Fruit fly (Drosophila melanogaster) whole organism, pupa: Measurements from ENCODE around the gene zf30C.

Source experiments
- CG10348 ChIP-seq: fragments of 200-800 bp; sonication (Bioruptor generic); IDR thresholded peaks from 2 replicates; pipeline ENCODE4 v1.3.6; 2022; ENCODE audit warnings: missing biosample characterization, missing genetic modification characterization
- CG12605 ChIP-seq: fragments of 200-800 bp; sonication (Bioruptor generic); IDR thresholded peaks from 2 replicates; pipeline ENCODE4 v1.3.6; 2022; ENCODE audit warnings: missing biosample characterization, missing genetic modification characterization
- CG13204 ChIP-seq: fragments of 200-800 bp; sonication (Bioruptor generic); optimal IDR thresholded peaks from 2 replicates; lab custom pipeline; 2018; ENCODE audit warnings: missing biosample characterization, mild to moderate bottlenecking, missing genetic modification characterization, moderate library complexity
- CG14655 ChIP-seq: fragments of 200-800 bp; sonication (Bioruptor generic); optimal IDR thresholded peaks from 3 replicates; lab custom pipeline; 2017; ENCODE audit warnings: mild to moderate bottlenecking, missing biosample characterization, missing genetic modification reagents, missing genetic modification characterization
- CG15710 ChIP-seq: fragments of 200-800 bp; sonication (Bioruptor generic); optimal IDR thresholded peaks from 2 replicates; lab custom pipeline; 2018; ENCODE audit warnings: missing biosample characterization, mild to moderate bottlenecking, missing genetic modification characterization, moderate library complexity
- CG17806 ChIP-seq: fragments of 200-800 bp; sonication (Bioruptor generic); optimal IDR thresholded peaks from 2 replicates; lab custom pipeline; 2018; ENCODE audit warnings: missing biosample characterization, mild to moderate bottlenecking, missing genetic modification characterization, moderate library complexity
- CG32121 ChIP-seq: fragments of 200-800 bp; sonication (Bioruptor generic); IDR thresholded peaks from 2 replicates; pipeline ENCODE4 v1.3.6; 2022; ENCODE audit warnings: missing biosample characterization, missing genetic modification characterization
- CG34367 ChIP-seq: fragments of 200-800 bp; sonication (Bioruptor generic); optimal IDR thresholded peaks from 2 replicates; lab custom pipeline; 2018; ENCODE audit warnings: missing biosample characterization, mild to moderate bottlenecking, missing genetic modification characterization
- CG4496 ChIP-seq: fragments of 200-800 bp; sonication (Bioruptor generic); IDR thresholded peaks from 3 replicates; pipeline ENCODE4 v1.3.6; 2022; ENCODE audit warnings: missing biosample characterization, missing genetic modification characterization
- CG8159 ChIP-seq: fragments of 200-800 bp; sonication (Bioruptor generic); optimal IDR thresholded peaks from 3 replicates; lab custom pipeline; 2018; ENCODE audit warnings: missing biosample characterization, mild to moderate bottlenecking, missing genetic modification characterization, moderate library complexity
- CG8301 ChIP-seq: fragments of 200-800 bp; sonication (Bioruptor generic); optimal IDR thresholded peaks from 2 replicates; lab custom pipeline; 2018; ENCODE audit warnings: missing biosample characterization, mild to moderate bottlenecking, missing genetic modification characterization
- CG9948 ChIP-seq: fragments of 200-800 bp; sonication (Bioruptor generic); optimal IDR thresholded peaks from 2 replicates; lab custom pipeline; 2018; ENCODE audit warnings: missing biosample characterization, mild to moderate bottlenecking, missing genetic modification characterization, moderate library complexity
- D1 ChIP-seq: fragments of 200-800 bp; sonication (Bioruptor generic); optimal IDR thresholded peaks from 2 replicates; lab custom pipeline; 2018; ENCODE audit warnings: missing biosample characterization, mild to moderate bottlenecking, missing genetic modification characterization, moderate library complexity
- EcR ChIP-seq: fragments of 200-800 bp; sonication (Bioruptor generic); optimal IDR thresholded peaks from 3 replicates; lab custom pipeline; 2019; ENCODE audit warnings: missing biosample characterization, missing genetic modification characterization, mild to moderate bottlenecking, moderate library complexity, missing genetic modification reagents
- Ets98B ChIP-seq: fragments of 200-800 bp; sonication (Bioruptor generic); IDR thresholded peaks from 2 replicates; pipeline ENCODE4 v1.3.6; 2022; ENCODE audit warnings: missing biosample characterization, missing genetic modification characterization
- Pif1A ChIP-seq: fragments of 200-800 bp; sonication (Bioruptor generic); optimal IDR thresholded peaks from 3 replicates; lab custom pipeline; 2016; ENCODE audit warnings: missing biosample characterization, missing genetic modification characterization
- Pif1B ChIP-seq: fragments of 200-800 bp; sonication (Bioruptor generic); optimal IDR thresholded peaks from 3 replicates; lab custom pipeline; 2016; ENCODE audit warnings: missing biosample characterization, missing genetic modification characterization
- Snoo ChIP-seq: fragments of 200-800 bp; sonication (Bioruptor generic); optimal IDR thresholded peaks from 3 replicates; lab custom pipeline; 2017; ENCODE audit warnings: missing biosample characterization, mild to moderate bottlenecking, missing genetic modification characterization, inconsistent platforms
- fd96Ca ChIP-seq: fragments of 200-800 bp; sonication (Bioruptor generic); IDR thresholded peaks from 3 replicates; pipeline ENCODE4 v1.3.6; 2022; ENCODE audit warnings: missing biosample characterization, missing genetic modification characterization
- gl ChIP-seq: fragments of 200-800 bp; sonication (Bioruptor generic); optimal IDR thresholded peaks from 2 replicates; lab custom pipeline; 2018; ENCODE audit warnings: missing biosample characterization, mild to moderate bottlenecking, missing genetic modification characterization
- rn ChIP-seq: fragments of 200-800 bp; sonication (Bioruptor generic); IDR thresholded peaks from 2 replicates; pipeline ENCODE4 v1.3.6; 2022; ENCODE audit warnings: missing biosample characterization, missing genetic modification characterization

The zf30C gene

dm6 chr2L:9757990-9758814 lies at the start of gene zf30C:
Gene zf30C (plus strand): TSS chr2L:9758342.
- TF ChIP-seq CG32121 (GFP tag; lab: Robert Waterston, UW) (peak; percentile 82), CG14655 (GFP tag; lab: Kevin White, UChicago) (peak; percentile 80), rn (GFP tag; lab: Robert Waterston, UW) (peak; percentile 85), CG10348 (GFP tag; lab: Robert Waterston, UW) (peak; percentile 64; the same call in 1 of the 2 replicates), CG8159 (peak; percentile 73), Snoo (tag; lab: Kevin White, UChicago) (peak; percentile 78), gl (tag; lab: Kevin White, UChicago) (no peak), Ets98B (peak; percentile 90), CG17806 (tag; lab: Kevin White, UChicago) (peak; percentile 70), Pif1A (GFP tag; lab: Kevin White, UChicago) (peak; percentile 94), CG34367 (peak; percentile 56), D1 (peak; percentile 37), CG12605 (GFP tag; lab: Robert Waterston, UW) (peak; percentile 73; the same call in 1 of the 2 replicates), CG15710 (tag; lab: Kevin White, UChicago) (peak; percentile 51), fd96Ca (GFP tag; lab: Robert Waterston, UW) (peak; percentile 89), CG13204 (GFP tag; lab: Kevin White, UChicago) (no peak), Pif1B (GFP tag; lab: Kevin White, UChicago) (peak; percentile 85), CG8301 (tag; lab: Kevin White, UChicago) (peak; percentile 71), CG9948 (tag; lab: Kevin White, UChicago) (peak; percentile 62), EcR (no peak), CG4496 (GFP tag; lab: Robert Waterston, UW) (peak; percentile 89)

dm6 chr2L:9711107-9711585 lies 47.0 kb upstream of the zf30C start, which contains the start of gene CG4364:
Gene CG4364 (minus strand): TSS chr2L:9711271.
- TF ChIP-seq gl (tag; lab: Kevin White, UChicago), result no peak
- TF ChIP-seq Snoo (tag; lab: Kevin White, UChicago), result no peak
- no peak for TF ChIP-seq CG13204 (GFP tag; lab: Kevin White, UChicago)
- TF ChIP-seq CG10348 (GFP tag; lab: Robert Waterston, UW), result no peak
- TF ChIP-seq Ets98B, result no peak
- TF ChIP-seq CG4496 (GFP tag; lab: Robert Waterston, UW), result no peak
- no peak for TF ChIP-seq CG14655 (GFP tag; lab: Kevin White, UChicago)
- TF ChIP-seq CG34367, result no peak
- TF ChIP-seq CG17806 (tag; lab: Kevin White, UChicago), result no peak
- TF ChIP-seq CG32121 (GFP tag; lab: Robert Waterston, UW), result no peak
- no peak for TF ChIP-seq CG12605 (GFP tag; lab: Robert Waterston, UW)

dm6 chr2L:9728791-9729190 lies 29.4 kb upstream of the zf30C start:
- TF ChIP-seq Pif1A (GFP tag; lab: Kevin White, UChicago), result no peak
- TF ChIP-seq gl (tag; lab: Kevin White, UChicago), result no peak

DNA sequence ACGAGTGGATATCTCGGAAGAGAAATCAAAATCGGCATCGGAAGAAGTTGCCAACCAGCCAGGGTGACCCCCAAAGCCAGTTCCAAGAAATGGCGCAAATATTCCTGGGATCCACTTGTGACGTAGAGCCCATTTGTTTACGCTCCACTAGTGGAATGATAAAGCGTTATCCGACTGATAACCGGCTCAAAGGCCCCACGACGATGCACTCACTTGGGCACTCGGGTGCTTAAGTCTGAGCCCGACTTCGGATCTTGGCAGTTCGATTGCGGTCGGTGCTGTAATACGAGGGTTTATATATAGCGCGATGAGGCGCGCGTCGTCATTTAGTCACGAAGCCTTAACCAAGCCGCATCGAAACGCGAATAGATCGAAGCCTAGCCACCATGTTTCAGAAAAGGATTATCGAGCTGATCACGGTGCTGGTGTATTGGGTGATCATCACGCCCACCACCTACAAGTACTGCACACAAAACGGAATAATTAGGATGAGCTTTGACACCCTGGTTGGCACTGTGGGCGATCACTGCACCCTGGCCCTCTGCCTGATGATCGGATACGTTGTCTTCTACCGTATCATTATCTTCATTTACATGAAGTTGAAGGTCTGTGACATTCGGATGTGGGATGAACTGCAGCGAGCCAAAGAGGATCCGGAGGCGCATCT lies 28.4 kb upstream of the zf30C start, which contains the start of gene CG13116:
Gene CG13116, plus strand, starts transcription at position 323 of the 667 bp plus-strand sequence.
- TF ChIP-seq EcR (peak; percentile 51), Pif1A (GFP tag; lab: Kevin White, UChicago) (no peak)

DNA sequence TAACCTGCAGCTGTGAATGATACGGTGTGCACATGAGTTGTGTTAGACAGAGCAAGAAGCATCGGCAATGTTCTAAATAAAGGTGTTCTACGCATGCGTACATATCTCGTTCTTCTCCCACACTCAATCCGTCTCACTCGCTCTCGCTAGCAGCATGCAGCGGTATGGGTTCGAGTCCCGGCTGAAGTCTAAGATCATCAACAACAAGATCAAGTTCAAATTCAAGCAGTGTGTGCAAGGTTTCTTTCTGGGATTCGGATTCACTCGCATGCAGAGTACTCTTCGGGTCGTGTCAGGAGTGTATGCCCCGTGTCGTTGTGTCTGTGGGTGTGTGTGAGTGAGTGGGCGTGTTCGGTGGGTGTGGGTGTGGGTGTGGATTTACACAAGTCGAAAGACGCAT lies 26.9 kb upstream of the zf30C start:
- TF ChIP-seq CG32121 (GFP tag; lab: Robert Waterston, UW) (no peak), CG8301 (tag; lab: Kevin White, UChicago) (no peak), Pif1A (GFP tag; lab: Kevin White, UChicago) (no peak), CG34367 (no peak), Ets98B (no peak), CG15710 (tag; lab: Kevin White, UChicago) (no peak), CG8159 (peak; percentile 12), CG14655 (GFP tag; lab: Kevin White, UChicago) (no peak), fd96Ca (GFP tag; lab: Robert Waterston, UW) (0 out of 3 replicates have a peak, but pooled peaks have one; percentile 9), CG4496 (GFP tag; lab: Robert Waterston, UW) (0 out of 3 replicates have a peak, but pooled peaks have one; percentile 28), CG9948 (tag; lab: Kevin White, UChicago) (no peak), CG13204 (GFP tag; lab: Kevin White, UChicago) (no peak), CG17806 (tag; lab: Kevin White, UChicago) (no peak)

dm6 chr2L:9734134-9734533 lies 24.0 kb upstream of the zf30C start:
- peak; percentile 5 for TF ChIP-seq CG8159
- TF ChIP-seq Snoo (tag; lab: Kevin White, UChicago), result peak; percentile 15
- no peak for TF ChIP-seq CG12605 (GFP tag; lab: Robert Waterston, UW)
- TF ChIP-seq CG8301 (tag; lab: Kevin White, UChicago), result no peak
- TF ChIP-seq D1, result no peak
- no peak for TF ChIP-seq CG15710 (tag; lab: Kevin White, UChicago)
- TF ChIP-seq CG34367, result peak; percentile 14
- TF ChIP-seq CG32121 (GFP tag; lab: Robert Waterston, UW), result no peak
- no peak for TF ChIP-seq CG9948 (tag; lab: Kevin White, UChicago)
- peak; percentile 40 for TF ChIP-seq Pif1A (GFP tag; lab: Kevin White, UChicago)
- 0 out of 3 replicates have a peak, but pooled peaks have one; percentile 13 for TF ChIP-seq CG4496 (GFP tag; lab: Robert Waterston, UW)
- no peak for TF ChIP-seq Pif1B (GFP tag; lab: Kevin White, UChicago)
